Worm (Caenorhabditis elegans) whole organism, late embryonic: ENCODE measurements around the gene Y45F10B.12.

Source experiments
- K09A11.1 ChIP-seq: sonication (generic microtip); optimal IDR thresholded peaks from 2 replicates; lab custom pipeline; 2017; ENCODE audit warnings: antibody characterized with exemption, mild to moderate bottlenecking, missing genetic modification characterization, missing compliant biosample characterization; ENCODE audit not compliant: insufficient read depth
- ama-1 ChIP-seq: fragments of 150-350 bp; optimal IDR thresholded peaks from 2 replicates; lab custom pipeline; 2014
- ceh-24 ChIP-seq: sonication (generic microtip); optimal IDR thresholded peaks from 2 replicates; lab custom pipeline; 2016; ENCODE audit warnings: mild to moderate bottlenecking, missing genetic modification characterization, missing compliant biosample characterization
- dmd-4 ChIP-seq: sonication (generic microtip); optimal IDR thresholded peaks from 2 replicates; lab custom pipeline; 2016; ENCODE audit warnings: borderline replicate concordance, missing genetic modification characterization, missing compliant biosample characterization
- fkh-6 ChIP-seq: sonication (generic microtip); optimal IDR thresholded peaks from 2 replicates; lab custom pipeline; 2016; ENCODE audit warnings: missing genetic modification characterization, missing compliant biosample characterization
- hlh-30 ChIP-seq: sonication (generic microtip); optimal IDR thresholded peaks from 2 replicates; lab custom pipeline; 2017; ENCODE audit warnings: antibody characterized with exemption, missing genetic modification characterization, missing compliant biosample characterization; ENCODE audit not compliant: insufficient read depth
- lim-6 ChIP-seq: sonication (generic microtip); optimal IDR thresholded peaks from 2 replicates; lab custom pipeline; 2016; ENCODE audit warnings: missing genetic modification characterization, missing compliant biosample characterization
- nfya-1 ChIP-seq: sonication (generic microtip); optimal IDR thresholded peaks from 2 replicates; lab custom pipeline; 2017; ENCODE audit warnings: missing genetic modification characterization, mild to moderate bottlenecking, missing compliant biosample characterization, antibody characterized with exemption, moderate library complexity
- sox-2 ChIP-seq: fragments of 200-800 bp; sonication (Bioruptor generic); IDR thresholded peaks from 2 replicates; pipeline ENCODE4 v1.3.6; 2022; ENCODE audit warnings: missing genetic modification reagents, missing genetic modification characterization, missing compliant biosample characterization
- unc-55 ChIP-seq: sonication (generic microtip); optimal IDR thresholded peaks from 2 replicates; lab custom pipeline; 2017; ENCODE audit warnings: missing biosample characterization, missing genetic modification reagents, missing genetic modification characterization

DNA sequence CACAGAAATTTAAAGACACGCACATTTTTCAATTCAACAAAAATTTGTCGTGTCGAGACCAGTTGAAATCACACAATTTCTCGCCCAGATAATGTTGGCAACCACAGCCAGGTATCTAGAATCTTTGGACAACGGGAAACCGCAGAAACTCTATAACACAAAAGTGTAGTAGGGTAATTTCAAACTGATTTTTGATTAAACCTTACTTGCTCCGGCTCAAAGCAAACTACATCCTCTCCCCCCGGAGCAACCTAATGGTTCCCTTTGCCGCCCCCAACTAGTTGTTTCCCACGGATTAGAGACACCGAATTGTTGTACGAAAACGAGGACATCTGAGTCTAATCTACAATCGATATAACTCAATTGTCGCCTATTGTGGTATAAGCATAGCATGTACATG is 32.9 kb upstream of the Y45F10B.12 start:
- TF ChIP-seq K09A11.1 (tag; lab: Kevin White, UChicago) (no peak), unc-55 (no peak), ama-1 (lab: Kevin White, UChicago) (no peak), hlh-30 (no peak), ceh-24 (tag; lab: Kevin White, UChicago) (no peak), dmd-4 (tag; lab: Kevin White, UChicago) (no peak), nfya-1 (tag; lab: Kevin White, UChicago) (no peak), sox-2 (no peak), fkh-6 (tag; lab: Kevin White, UChicago) (no peak), lim-6 (no peak)
